Fruit fly (Drosophila melanogaster) whole organism, embryonic: Measurements from ENCODE around the gene CG43896.

Experiments
- CG11398 ChIP-seq: fragments of 200-800 bp; sonication (Bioruptor generic); optimal IDR thresholded peaks from 2 replicates; lab custom pipeline; 2016; ENCODE audit warnings: missing biosample characterization, missing genetic modification characterization
- CG12744 ChIP-seq: fragments of 200-800 bp; sonication (Bioruptor generic); optimal IDR thresholded peaks from 2 replicates; lab custom pipeline; 2016; ENCODE audit warnings: missing biosample characterization, missing genetic modification characterization
- CG6854 ChIP-seq: fragments of 200-800 bp; sonication (Bioruptor generic); optimal IDR thresholded peaks from 3 replicates; lab custom pipeline; 2017; ENCODE audit warnings: missing biosample characterization, mild to moderate bottlenecking, missing genetic modification characterization
- Dad ChIP-seq: fragments of 200-800 bp; sonication (Bioruptor generic); optimal IDR thresholded peaks from 3 replicates; lab custom pipeline; 2016; ENCODE audit warnings: missing biosample characterization, missing genetic modification characterization
- fd64A ChIP-seq: fragments of 200-800 bp; sonication (Bioruptor generic); optimal IDR thresholded peaks from 3 replicates; lab custom pipeline; 2018; ENCODE audit warnings: missing biosample characterization, mild to moderate bottlenecking, missing genetic modification characterization
- pan ChIP-seq, 4 experiments: fragments of >200 bp in 3 of 4; fragments of 200-800 bp in 1 of 4; sonication (Bioruptor generic) in 1 of 4; optimal IDR thresholded peaks in 3 of 4; IDR thresholded peaks in 1 of 4; 2 replicates each; pipeline versions ENCODE4 v1.3.6 to Lab custom; 2017 to 2022; ENCODE audit warnings: missing biosample characterization in 2 of 4, missing genetic modification characterization in 2 of 4, mixed read lengths in 1 of 4

DNA sequence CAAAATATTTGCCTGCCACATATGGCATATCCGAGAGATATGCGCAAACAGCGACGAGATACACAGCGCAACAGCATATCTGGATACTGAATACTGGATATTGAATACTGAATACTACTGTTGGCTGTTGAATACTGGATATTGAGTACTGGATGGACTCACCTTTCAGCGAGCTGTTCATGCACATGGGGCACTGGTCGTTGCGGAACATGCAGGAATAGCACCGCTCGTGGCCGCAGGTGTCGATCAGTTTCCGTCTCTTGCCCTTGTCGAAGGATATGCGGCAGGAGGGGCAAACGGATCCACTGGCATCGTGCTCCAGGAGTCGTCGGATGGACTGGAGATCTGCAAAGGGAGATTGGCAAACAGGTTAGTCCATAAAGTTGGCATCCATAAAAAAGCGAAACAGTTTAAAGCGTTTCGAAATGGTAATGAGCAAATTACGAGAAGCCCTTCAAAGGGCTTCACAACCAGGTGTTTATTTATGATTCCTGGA is 52.7 kb downstream of the CG43896 start:
- TF ChIP-seq CG12744 (GFP tag; lab: Kevin White, UChicago) (no peak), CG11398 (GFP tag; lab: Kevin White, UChicago) (no peak), fd64A (GFP tag; lab: Kevin White, UChicago) (no peak), pan (optimal IDR thresholded peaks at IDR 0.05; lab: Kevin White, UChicago) (no peak), pan (GFP tag; optimal IDR thresholded peaks at IDR 0.05 in 1 of 2, IDR thresholded peaks at IDR 0.05 in 1 of 2) (no peak), CG6854 (GFP tag; lab: Kevin White, UChicago) (no peak), Dad (GFP tag; lab: Kevin White, UChicago) (no peak)
